Worm (Caenorhabditis elegans): ENCODE results near the gene frpr-6.

frpr-6 gene

ce11 chrV:9094060-9094628 lies 6.8 kb downstream of the frpr-6 start:
- peak; percentile 69 for TF ChIP-seq hlh-1 (tag; optimal IDR thresholded peaks at IDR 0.05)
- no peak for TF ChIP-seq bed-3 (GFP tag; optimal IDR thresholded peaks at IDR 0.05)

DNA sequence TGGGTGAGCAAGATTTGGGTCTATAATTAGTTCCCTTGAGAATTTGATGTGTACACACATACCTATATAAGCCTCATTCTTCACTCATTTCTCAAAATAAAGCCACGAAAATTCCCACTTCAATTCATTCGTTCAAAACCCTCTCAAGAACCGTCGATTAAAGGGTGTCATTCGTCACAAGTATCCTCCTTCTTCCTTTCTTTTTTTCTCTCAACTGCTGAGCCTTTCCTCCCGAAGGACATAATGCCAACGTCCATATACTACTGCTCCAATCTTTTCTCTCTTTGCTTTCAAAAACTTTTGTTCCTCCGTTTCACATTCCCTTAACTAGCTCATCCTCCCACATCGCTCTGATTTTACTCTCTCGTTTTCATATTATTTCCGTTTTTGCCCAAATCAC lies 8.8 kb downstream of the frpr-6 start, which contains the start of gene T27E4.1:
Gene T27E4.1 (plus strand): TSS at position 137 of the 400 bp plus-strand sequence.
- TF ChIP-seq sem-2 (GFP tag; optimal IDR thresholded peaks at IDR 0.05): no peak
- no peak for TF ChIP-seq mls-2 (tag; optimal IDR thresholded peaks at IDR 0.05)
- no peak for TF ChIP-seq elt-1 (tag; optimal IDR thresholded peaks at IDR 0.05; ENCODE audit: borderline replicate concordance, insufficient read depth)
- TF ChIP-seq ceh-39 (tag; optimal IDR thresholded peaks at IDR 0.05): no peak
- TF ChIP-seq ham-2 (GFP tag; optimal IDR thresholded peaks at IDR 0.05): no peak
- no peak for TF ChIP-seq hlh-1 (tag; optimal IDR thresholded peaks at IDR 0.05)
- TF ChIP-seq cnd-1 (tag; optimal IDR thresholded peaks at IDR 0.05): no peak
- TF ChIP-seq nhr-28 (tag; optimal IDR thresholded peaks at IDR 0.05): no peak
- no peak for TF ChIP-seq unc-39 (tag; optimal IDR thresholded peaks at IDR 0.05)
- TF ChIP-seq tbx-8 (GFP tag; optimal IDR thresholded peaks at IDR 0.05): no peak
- no peak for TF ChIP-seq ceh-83 (GFP tag; optimal IDR thresholded peaks at IDR 0.05)
- no peak for TF ChIP-seq unc-62 (GFP tag; optimal IDR thresholded peaks at IDR 0.05)
- no peak for TF ChIP-seq flh-1 (GFP tag; optimal IDR thresholded peaks at IDR 0.05)
- TF ChIP-seq nhr-12 (tag; optimal IDR thresholded peaks at IDR 0.05): no peak
- TF ChIP-seq ceh-43 (GFP tag; optimal IDR thresholded peaks at IDR 0.05): no peak
- no peak for TF ChIP-seq snpc-4 (tag; optimal IDR thresholded peaks at IDR 0.05)
- TF ChIP-seq bed-3 (GFP tag; optimal IDR thresholded peaks at IDR 0.05): no peak
- TF ChIP-seq pha-4 (tag; optimal IDR thresholded peaks at IDR 0.05): no peak
- TF ChIP-seq elt-3 (tag; optimal IDR thresholded peaks at IDR 0.05): no peak
- no peak for TF ChIP-seq M03D4.4 (tag; optimal IDR thresholded peaks at IDR 0.05)

ce11 chrV:9088758-9089157 lies 12.2 kb downstream of the frpr-6 start:
- TF ChIP-seq mls-2 (tag; optimal IDR thresholded peaks at IDR 0.05): peak; percentile 63
- TF ChIP-seq ces-1 (GFP tag; optimal IDR thresholded peaks at IDR 0.05): no peak
- TF ChIP-seq lsy-2 (tag; optimal IDR thresholded peaks at IDR 0.05): no peak

ce11 chrV:9085845-9086244 lies 15.1 kb downstream of the frpr-6 start:
- TF ChIP-seq elt-1 (tag; optimal IDR thresholded peaks at IDR 0.05; ENCODE audit: borderline replicate concordance, insufficient read depth) (no peak), ham-2 (GFP tag; optimal IDR thresholded peaks at IDR 0.05) (no peak), cnd-1 (tag; optimal IDR thresholded peaks at IDR 0.05) (no peak), flh-1 (GFP tag; optimal IDR thresholded peaks at IDR 0.05) (no peak), lin-13 (tag; optimal IDR thresholded peaks at IDR 0.05) (no peak), elt-3 (tag; optimal IDR thresholded peaks at IDR 0.05) (no peak), unc-39 (tag; optimal IDR thresholded peaks at IDR 0.05) (no peak), nhr-2 (tag; optimal IDR thresholded peaks at IDR 0.05) (no peak), ceh-43 (GFP tag; optimal IDR thresholded peaks at IDR 0.05) (no peak), snpc-4 (tag; optimal IDR thresholded peaks at IDR 0.05) (no peak), sptf-1 (tag; optimal IDR thresholded peaks at IDR 0.05) (no peak), bed-3 (GFP tag; optimal IDR thresholded peaks at IDR 0.05) (no peak), tbx-8 (GFP tag; optimal IDR thresholded peaks at IDR 0.05) (no peak), pha-4 (tag; optimal IDR thresholded peaks at IDR 0.05) (no peak), unc-120 (tag; optimal IDR thresholded peaks at IDR 0.05; ENCODE audit: poor library complexity, severe bottlenecking) (no peak), lin-32 (GFP tag; optimal IDR thresholded peaks at IDR 0.05) (no peak), unc-62 (GFP tag; optimal IDR thresholded peaks at IDR 0.05) (no peak), ces-1 (GFP tag; optimal IDR thresholded peaks at IDR 0.05) (no peak), zip-8 (tag; optimal IDR thresholded peaks at IDR 0.05) (no peak)

DNA sequence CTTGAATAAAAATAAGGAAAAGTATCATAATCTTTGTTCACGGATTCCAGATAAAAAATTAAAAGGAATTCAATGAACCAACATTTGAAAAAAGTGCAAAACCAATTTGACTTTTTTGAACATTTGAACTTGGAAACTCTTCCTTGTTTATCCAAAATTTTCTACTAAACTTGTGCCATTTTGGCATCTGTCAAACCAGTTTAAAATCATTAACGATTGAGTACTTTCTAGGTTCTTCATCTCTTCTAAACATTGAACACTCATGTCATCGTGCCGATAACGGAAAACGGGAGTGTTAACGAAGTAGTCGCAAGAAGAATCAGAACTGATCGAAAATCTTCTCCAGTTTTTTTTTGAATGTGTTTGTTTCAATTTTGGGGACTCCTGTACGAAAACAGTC lies 16.7 kb downstream of the frpr-6 start:
- TF ChIP-seq unc-62 (GFP tag; optimal IDR thresholded peaks at IDR 0.05): no peak
- no peak for TF ChIP-seq ceh-43 (GFP tag; optimal IDR thresholded peaks at IDR 0.05)
- no peak for TF ChIP-seq unc-39 (tag; optimal IDR thresholded peaks at IDR 0.05)
- TF ChIP-seq sptf-1 (tag; optimal IDR thresholded peaks at IDR 0.05): no peak
- no peak for TF ChIP-seq unc-120 (tag; optimal IDR thresholded peaks at IDR 0.05; ENCODE audit: poor library complexity, severe bottlenecking)

- TF ChIP-seq unc-120 (tag; optimal IDR thresholded peaks at IDR 0.05; ENCODE audit: poor library complexity, severe bottlenecking): no peak
- no peak for TF ChIP-seq elt-1 (tag; optimal IDR thresholded peaks at IDR 0.05; ENCODE audit: borderline replicate concordance, insufficient read depth)
- no peak for TF ChIP-seq tbx-8 (GFP tag; optimal IDR thresholded peaks at IDR 0.05)
- TF ChIP-seq mls-2 (tag; optimal IDR thresholded peaks at IDR 0.05): no peak
- no peak for TF ChIP-seq lin-13 (tag; optimal IDR thresholded peaks at IDR 0.05)
- no peak for TF ChIP-seq snpc-4 (tag; optimal IDR thresholded peaks at IDR 0.05)
- TF ChIP-seq drap-1 (GFP tag; optimal IDR thresholded peaks at IDR 0.05): no peak
- TF ChIP-seq mab-5 (tag; optimal IDR thresholded peaks at IDR 0.05): no peak
- TF ChIP-seq mep-1 (tag; optimal IDR thresholded peaks at IDR 0.05): no peak
These were observed 18.6 kb downstream of the frpr-6 start for ce11 chrV:9082350-9082749.
